Worm (Caenorhabditis elegans): ENCODE measurements around the gene lrch-1.

ce11 chrX:6235443-6235842 is 19.0 kb upstream of the lrch-1 start, which contains the start of gene hsp-43:
- TF ChIP-seq elt-2 (tag; optimal IDR thresholded peaks at IDR 0.05) (no peak), sea-2 (GFP tag; optimal IDR thresholded peaks at IDR 0.05) (no peak), fkh-2 (tag; optimal IDR thresholded peaks at IDR 0.05) (no peak), ztf-4 (tag; optimal IDR thresholded peaks at IDR 0.05) (no peak), pha-4 (tag; optimal IDR thresholded peaks at IDR 0.05) (no peak), egl-27 (tag; optimal IDR thresholded peaks at IDR 0.05) (no peak), ztf-11 (tag; optimal IDR thresholded peaks at IDR 0.05) (no peak), aly-2 (tag; optimal IDR thresholded peaks at IDR 0.05) (no peak), zag-1 (tag; optimal IDR thresholded peaks at IDR 0.05) (no peak), R02D3.7 (tag; optimal IDR thresholded peaks at IDR 0.05) (no peak), fkh-10 (GFP tag; optimal IDR thresholded peaks at IDR 0.05) (no peak), nhr-76 (tag; optimal IDR thresholded peaks at IDR 0.05) (no peak), nfya-1 (tag; optimal IDR thresholded peaks at IDR 0.05; ENCODE audit: insufficient read depth) (no peak), elt-1 (tag; optimal IDR thresholded peaks at IDR 0.05) (no peak)
